Worm (Caenorhabditis elegans): ENCODE data around the gene scl-6.

DNA sequence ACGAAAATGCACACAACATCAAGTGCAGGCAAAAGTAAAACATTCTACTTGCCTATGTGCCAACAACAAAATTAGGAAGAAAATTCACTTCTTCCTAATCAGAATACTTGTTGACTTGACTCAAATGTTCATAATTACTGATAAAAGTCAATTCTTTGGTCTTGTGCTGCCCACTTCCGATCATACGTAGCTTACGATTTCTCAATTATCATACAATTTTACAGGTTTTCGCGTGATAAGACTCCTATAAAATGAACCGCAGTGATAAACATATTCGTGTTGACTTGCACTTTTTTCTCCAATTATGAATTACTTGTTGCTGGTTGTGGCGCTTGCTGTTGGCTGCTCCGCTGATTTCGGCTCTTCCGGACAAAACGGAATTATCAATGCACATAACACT is 11.1 kb upstream of the scl-6 start, which contains the start of gene scl-2:
- TF ChIP-seq odd-2 (tag; optimal IDR thresholded peaks at IDR 0.05): no peak
- no peak for TF ChIP-seq nhr-232 (tag; optimal IDR thresholded peaks at IDR 0.05)
